Fruit fly (Drosophila melanogaster): ENCODE measurements around the gene CG33253.
A peak's percentile ranks its signal among the peaks of the same experiment; 100 is the strongest.

CG33253 gene

DNA sequence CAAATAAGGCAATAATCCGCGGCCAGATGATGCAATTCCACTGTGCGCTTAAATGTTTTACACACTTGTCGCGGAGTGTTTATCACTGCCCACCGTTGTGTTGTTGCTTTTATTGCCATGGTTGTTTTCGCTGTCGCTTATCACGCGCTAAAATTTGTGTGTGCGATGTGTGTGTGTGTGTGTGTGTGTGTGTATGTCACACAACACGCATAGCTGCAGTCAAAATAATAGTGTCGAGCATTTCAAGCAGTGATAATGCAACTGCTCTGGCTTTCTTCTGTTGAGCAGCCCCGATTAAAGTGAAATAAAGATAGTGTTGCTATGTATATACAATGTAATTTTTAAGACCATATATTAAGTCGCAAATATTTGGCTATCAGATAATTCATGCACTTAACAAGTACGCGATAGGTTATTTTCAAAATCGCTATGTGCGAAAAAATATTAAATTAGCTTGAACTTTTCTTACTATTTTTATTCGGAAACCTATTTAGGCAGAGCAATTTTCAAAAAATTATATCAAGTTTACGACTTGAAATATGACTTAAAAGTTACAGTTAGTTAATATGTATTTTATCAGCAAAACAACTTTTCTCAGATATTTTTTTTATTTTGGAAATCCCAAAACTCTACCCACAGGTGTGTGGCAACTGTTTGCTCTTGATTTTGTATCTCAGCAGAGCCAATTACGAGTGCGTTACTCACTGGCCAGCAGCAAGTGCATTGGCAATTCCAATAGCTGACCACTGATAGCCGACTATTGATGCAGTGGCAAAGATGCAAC is 16.9 kb upstream of the CG33253 start (continued):
- TF ChIP-seq wek (GFP tag; optimal IDR thresholded peaks at IDR 0.05) (no peak), Lhr (GFP tag; optimal IDR thresholded peaks at IDR 0.05) (no peak), Dip2 (GFP tag; IDR thresholded peaks at IDR 0.05) (no peak), CG3726 (GFP tag; IDR thresholded peaks at IDR 0.05) (no peak), CG3065 (GFP tag; optimal IDR thresholded peaks at IDR 0.05) (no peak), Stat92E (GFP tag; optimal IDR thresholded peaks at IDR 0.05) (no peak), H15 (GFP tag; IDR thresholded peaks at IDR 0.05) (0 out of 3 replicates have a peak, but pooled peaks have one; percentile 42), grau (tag; optimal IDR thresholded peaks at IDR 0.05) (peak; percentile 58), Hr3 (GFP tag; optimal IDR thresholded peaks at IDR 0.05) (no peak), Aef1 (GFP tag; IDR thresholded peaks at IDR 0.05) (no peak), Max (GFP tag; optimal IDR thresholded peaks at IDR 0.05) (no peak), CG34376 (GFP tag; optimal IDR thresholded peaks at IDR 0.05) (no peak), bigmax (GFP tag; optimal IDR thresholded peaks at IDR 0.05) (no peak), CG8359 (GFP tag; optimal IDR thresholded peaks at IDR 0.05; ENCODE audit: borderline replicate concordance) (no peak), CoRest (tag; optimal IDR thresholded peaks at IDR 0.05) (peak; percentile 67), seq (GFP tag; IDR thresholded peaks at IDR 0.05) (no peak), HHEX (GFP tag; optimal IDR thresholded peaks at IDR 0.05) (peak; percentile 37), tin (GFP tag; optimal IDR thresholded peaks at IDR 0.05) (no peak), mld (GFP tag; IDR thresholded peaks at IDR 0.05; ENCODE audit: partially characterized antibody) (no peak), chif (GFP tag; optimal IDR thresholded peaks at IDR 0.05) (peak; percentile 13 to 26), ato (GFP tag; IDR thresholded peaks at IDR 0.05; ENCODE audit: partially characterized antibody) (no peak), CG2199 (GFP tag; IDR thresholded peaks at IDR 0.05) (no peak), Hmr (GFP tag; optimal IDR thresholded peaks at IDR 0.05) (peak; percentile 51), wdn (GFP tag; IDR thresholded peaks at IDR 0.05) (peak; percentile 17; the same call in 1 of the 2 replicates), NC2α (GFP tag; optimal IDR thresholded peaks at IDR 0.05) (no peak), fd102C (GFP tag; optimal IDR thresholded peaks at IDR 0.05) (no peak), eyg (GFP tag; optimal IDR thresholded peaks at IDR 0.05) (no peak), CG17328 (GFP tag; IDR thresholded peaks at IDR 0.05) (no peak), CkIIα-i1 (GFP tag; IDR thresholded peaks at IDR 0.05) (no peak), gro (GFP tag; optimal IDR thresholded peaks at IDR 0.05) (no peak), nom (GFP tag; optimal IDR thresholded peaks at IDR 0.05) (no peak), Sin3A (optimal IDR thresholded peaks at IDR 0.05) (no peak), Dfd (GFP tag; optimal IDR thresholded peaks at IDR 0.05) (no peak), CG12236 (GFP tag; optimal IDR thresholded peaks at IDR 0.05) (no peak), Ssrp (tag; optimal IDR thresholded peaks at IDR 0.05) (peak; percentile 10), CG8944 (GFP tag; optimal IDR thresholded peaks at IDR 0.05) (no peak), Atf-2 (GFP tag; optimal IDR thresholded peaks at IDR 0.05) (no peak), sens (GFP tag) (peak; percentile 90), Opbp (GFP tag; IDR thresholded peaks at IDR 0.05; ENCODE audit: partially characterized antibody) (no peak), emc (GFP tag; optimal IDR thresholded peaks at IDR 0.05) (no peak), yki (optimal IDR thresholded peaks at IDR 0.05) (no peak), lab (GFP tag; optimal IDR thresholded peaks at IDR 0.05) (peak; percentile 34), dysf (GFP tag; IDR thresholded peaks at IDR 0.05) (peak; percentile 30; the same call in 1 of the 3 replicates), C15 (GFP tag; IDR thresholded peaks at IDR 0.05) (no peak), zen2 (GFP tag; IDR thresholded peaks at IDR 0.05; ENCODE audit: partially characterized antibody) (no peak), dmrt99B (tag; optimal IDR thresholded peaks at IDR 0.05) (peak; percentile 70), Doc3 (GFP tag; IDR thresholded peaks at IDR 0.05; ENCODE audit: partially characterized antibody) (no peak), CG12155 (GFP tag; optimal IDR thresholded peaks at IDR 0.05) (no peak), Rfx (GFP tag; IDR thresholded peaks at IDR 0.05) (peak; percentile 47; the same call in 1 of the 2 replicates), CG12769 (tag; optimal IDR thresholded peaks at IDR 0.05) (peak; percentile 52)

All from whole organism, embryonic.